Worm (Caenorhabditis elegans): ENCODE measurements around the gene K11D12.11.

The K11D12.11 gene

DNA sequence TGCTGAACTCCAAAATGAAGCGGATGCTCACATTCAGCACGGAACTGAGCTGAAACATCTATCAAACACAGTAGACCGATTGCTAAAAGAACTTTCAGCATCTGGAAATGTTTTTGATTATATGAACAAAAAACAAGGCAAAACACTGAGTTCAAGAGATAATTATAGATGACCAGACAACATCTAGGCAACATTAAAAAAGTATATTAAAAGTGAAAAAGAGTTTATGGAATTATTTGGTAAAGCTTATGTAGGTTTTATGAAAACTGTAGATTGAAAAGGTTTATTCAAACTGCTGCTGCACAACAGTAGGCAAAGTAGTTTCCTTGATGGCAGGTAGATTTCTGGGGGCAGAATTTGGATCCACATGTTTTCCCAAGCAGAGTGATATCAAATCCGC is 3.0 kb downstream of the K11D12.11 start, which contains the start of gene K11D12.7:
Gene K11D12.7 (minus strand): TSS at position 101 of the 400 bp plus-strand sequence.
- TF ChIP-seq lin-39 (tag; optimal IDR thresholded peaks at IDR 0.05) (no peak), nhr-12 (tag; optimal IDR thresholded peaks at IDR 0.05) (no peak), nhr-237 (tag; optimal IDR thresholded peaks at IDR 0.05) (no peak), Y55F3AM.14 (GFP tag; optimal IDR thresholded peaks at IDR 0.05) (no peak)

DNA sequence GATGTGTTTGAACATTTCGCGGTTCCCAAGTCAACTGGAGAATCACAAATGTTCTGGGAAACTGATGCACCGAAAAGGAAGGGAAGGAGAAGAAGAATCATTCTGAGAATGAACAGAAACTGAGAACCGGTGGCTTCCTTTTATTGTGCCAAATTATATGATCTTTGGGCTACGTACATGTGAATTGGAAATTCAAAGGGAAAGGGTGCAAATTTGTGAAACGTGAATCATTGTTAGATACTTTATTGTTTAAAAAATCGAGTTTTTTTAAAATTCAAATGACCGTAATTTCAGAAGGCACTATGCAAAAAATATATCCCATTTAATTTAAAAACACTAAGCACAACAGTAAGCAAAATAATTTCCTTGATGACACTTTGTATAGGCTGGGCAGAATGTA is 4.3 kb downstream of the K11D12.11 start, which contains the start of gene K11D12.6:
Gene K11D12.6 (minus strand): TSS at position 101 of the 400 bp plus-strand sequence.
- TF ChIP-seq C34F6.9 (tag; optimal IDR thresholded peaks at IDR 0.05) (no peak), snpc-4 (tag; optimal IDR thresholded peaks at IDR 0.05) (no peak), alr-1 (tag; optimal IDR thresholded peaks at IDR 0.05) (no peak), nhr-25 (tag; optimal IDR thresholded peaks at IDR 0.05) (no peak), mbf-1 (tag; optimal IDR thresholded peaks at IDR 0.05) (no peak), aly-2 (tag; optimal IDR thresholded peaks at IDR 0.05) (no peak), blmp-1 (tag; optimal IDR thresholded peaks at IDR 0.05; ENCODE audit: insufficient read depth) (no peak), sma-9 (GFP tag; optimal IDR thresholded peaks at IDR 0.05) (no peak), sma-9 (tag; optimal IDR thresholded peaks at IDR 0.05) (no peak), nhr-21 (tag; optimal IDR thresholded peaks at IDR 0.05) (no peak), R02D3.7 (tag; optimal IDR thresholded peaks at IDR 0.05) (no peak), skn-1 (tag; optimal IDR thresholded peaks at IDR 0.05) (no peak), unc-55 (GFP tag; optimal IDR thresholded peaks at IDR 0.05) (no peak), nhr-77 (tag; optimal IDR thresholded peaks at IDR 0.05) (no peak), nhr-6 (tag; optimal IDR thresholded peaks at IDR 0.05) (no peak), F13H6.1 (tag; optimal IDR thresholded peaks at IDR 0.05) (no peak), zag-1 (tag; optimal IDR thresholded peaks at IDR 0.05) (no peak), peb-1 (tag; optimal IDR thresholded peaks at IDR 0.05) (no peak), nhr-23 (tag; optimal IDR thresholded peaks at IDR 0.05) (no peak), mdl-1 (tag; optimal IDR thresholded peaks at IDR 0.05) (no peak)

DNA sequence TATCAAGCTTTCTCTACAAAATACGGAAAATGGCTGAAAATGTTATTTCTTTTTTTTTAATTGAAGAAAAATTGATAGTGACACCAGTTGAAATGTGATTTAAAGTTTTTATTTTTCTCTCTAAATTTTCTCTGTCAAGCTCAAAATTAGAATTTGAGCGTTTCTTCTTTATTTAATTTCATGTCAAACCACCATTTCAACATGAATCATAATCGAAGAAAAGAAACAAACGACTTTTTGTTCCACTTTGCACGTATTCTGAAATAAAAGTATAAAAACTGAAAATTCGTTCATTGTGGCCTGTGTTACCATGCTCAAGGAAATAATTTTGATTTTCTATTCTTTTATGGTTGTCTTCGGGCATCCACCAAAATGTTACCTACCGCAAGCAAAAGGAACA is 6.3 kb downstream of the K11D12.11 start, which contains the start of gene K11D12.13:
Gene K11D12.13 (plus strand): TSS at position 301 of the 400 bp plus-strand sequence.
- no peak for TF ChIP-seq Y55F3AM.14 (GFP tag; optimal IDR thresholded peaks at IDR 0.05)
- no peak for TF ChIP-seq R02D3.7 (tag; optimal IDR thresholded peaks at IDR 0.05)
- no peak for TF ChIP-seq unc-62 (GFP tag; optimal IDR thresholded peaks at IDR 0.05)
- TF ChIP-seq alr-1 (tag; optimal IDR thresholded peaks at IDR 0.05), result no peak
- TF ChIP-seq zag-1 (tag; optimal IDR thresholded peaks at IDR 0.05), result no peak
- TF ChIP-seq ceh-16 (tag; optimal IDR thresholded peaks at IDR 0.05), result no peak

DNA sequence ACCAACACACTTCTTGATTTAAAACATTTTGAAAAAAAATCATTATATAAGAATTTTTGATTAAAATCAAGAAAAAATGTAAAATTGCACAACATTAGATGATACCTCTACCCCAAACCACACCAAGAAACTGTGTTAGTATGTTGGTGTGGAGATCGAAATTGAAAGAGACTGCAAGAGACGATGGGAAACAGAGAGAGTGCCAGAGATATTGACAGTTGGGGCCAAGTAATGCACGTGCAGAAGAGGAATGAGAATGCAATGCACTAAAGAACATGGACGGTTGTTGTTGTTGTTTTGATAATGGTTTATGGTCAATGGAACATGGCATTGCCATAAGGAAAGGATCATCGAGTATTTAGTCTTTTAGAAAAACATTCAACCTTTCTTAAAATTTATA is 7.2 kb downstream of the K11D12.11 start:
- peak; percentile 72 for TF ChIP-seq nhr-129 (tag; optimal IDR thresholded peaks at IDR 0.05)
- peak; percentile 15 for TF ChIP-seq F13H6.1 (tag; optimal IDR thresholded peaks at IDR 0.05)
- TF ChIP-seq fos-1 (tag; optimal IDR thresholded peaks at IDR 0.05), result peak; percentile 24
- TF ChIP-seq peb-1 (tag; optimal IDR thresholded peaks at IDR 0.05), result no peak
- TF ChIP-seq crh-2 (tag; optimal IDR thresholded peaks at IDR 0.05), result peak; percentile 13
- no peak for TF ChIP-seq alr-1 (tag; optimal IDR thresholded peaks at IDR 0.05)
- no peak for TF ChIP-seq egl-27 (tag; optimal IDR thresholded peaks at IDR 0.05)
- TF ChIP-seq sem-4 (tag; optimal IDR thresholded peaks at IDR 0.05), result no peak
- no peak for TF ChIP-seq ztf-11 (tag; optimal IDR thresholded peaks at IDR 0.05)
- no peak for TF ChIP-seq nhr-12 (tag; optimal IDR thresholded peaks at IDR 0.05)
- no peak for TF ChIP-seq dmd-4 (tag; optimal IDR thresholded peaks at IDR 0.05)
- peak; percentile 53 to 62 for TF ChIP-seq mdl-1 (tag; optimal IDR thresholded peaks at IDR 0.05)
- no peak for TF ChIP-seq ztf-1 (GFP tag; conservative IDR thresholded peaks at IDR 0.05)
- no peak for TF ChIP-seq nhr-77 (tag; optimal IDR thresholded peaks at IDR 0.05)
- TF ChIP-seq ztf-4 (tag; optimal IDR thresholded peaks at IDR 0.05), result no peak
- peak; percentile 66 for TF ChIP-seq sma-9 (GFP tag; optimal IDR thresholded peaks at IDR 0.05)
- TF ChIP-seq sma-9 (tag; optimal IDR thresholded peaks at IDR 0.05), result no peak

DNA sequence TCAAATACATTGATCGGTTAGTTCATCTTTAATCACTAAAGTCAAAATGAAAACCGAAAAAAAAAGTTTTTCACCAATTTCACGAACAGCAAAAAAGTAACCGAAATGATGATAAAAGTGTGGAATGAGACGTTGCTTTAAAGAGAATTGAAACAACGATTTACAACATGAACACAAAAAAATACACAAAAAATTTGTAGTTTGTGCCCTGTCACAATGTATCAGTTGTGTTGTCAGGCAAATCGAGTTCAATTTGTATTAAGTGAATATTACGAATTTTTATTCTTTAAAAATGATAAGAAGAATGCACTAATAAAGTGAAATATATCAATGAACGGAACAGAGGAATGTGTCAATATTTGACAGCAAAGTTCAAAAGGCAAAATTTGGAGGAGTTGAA is 7.6 kb downstream of the K11D12.11 start:
- TF ChIP-seq sem-4 (tag; optimal IDR thresholded peaks at IDR 0.05), result no peak
- TF ChIP-seq R02D3.7 (tag; optimal IDR thresholded peaks at IDR 0.05), result no peak
- TF ChIP-seq F13H6.1 (tag; optimal IDR thresholded peaks at IDR 0.05), result no peak
- TF ChIP-seq lin-11 (tag; optimal IDR thresholded peaks at IDR 0.05), result no peak
- no peak for TF ChIP-seq blmp-1 (tag; optimal IDR thresholded peaks at IDR 0.05; ENCODE audit: insufficient read depth)
- TF ChIP-seq ceh-82 (tag; optimal IDR thresholded peaks at IDR 0.05), result no peak
- no peak for TF ChIP-seq alr-1 (tag; optimal IDR thresholded peaks at IDR 0.05)
- TF ChIP-seq sma-9 (GFP tag; optimal IDR thresholded peaks at IDR 0.05), result no peak
- TF ChIP-seq sma-9 (tag; optimal IDR thresholded peaks at IDR 0.05), result no peak
- no peak for TF ChIP-seq nhr-129 (tag; optimal IDR thresholded peaks at IDR 0.05)
